Fruit fly (Drosophila melanogaster) whole organism, prepupa: ENCODE measurements around the gene Gpdh1.

Experiments used
- CG10631 ChIP-seq: fragments of 200-800 bp; sonication (Bioruptor generic); optimal IDR thresholded peaks from 2 replicates; lab custom pipeline; 2016; ENCODE audit warnings: missing biosample characterization, missing genetic modification characterization
- CG11294 ChIP-seq: fragments of 200-800 bp; sonication (Bioruptor generic); IDR thresholded peaks from 2 replicates; pipeline ENCODE4 v1.3.6; 2022; ENCODE audit warnings: missing biosample characterization, missing genetic modification characterization
- CG15336 ChIP-seq: fragments of 200-800 bp; sonication (Bioruptor generic); IDR thresholded peaks from 2 replicates; pipeline ENCODE4 v1.3.6; 2022; ENCODE audit warnings: missing biosample characterization, missing genetic modification characterization
- CG3919 ChIP-seq: fragments of 200-800 bp; sonication (Bioruptor generic); optimal IDR thresholded peaks from 3 replicates; lab custom pipeline; 2016; ENCODE audit warnings: missing biosample characterization, missing genetic modification characterization
- CG4318 ChIP-seq: fragments of 200-800 bp; sonication (Bioruptor generic); optimal IDR thresholded peaks from 3 replicates; lab custom pipeline; 2017; ENCODE audit warnings: missing biosample characterization, mild to moderate bottlenecking, missing genetic modification characterization
- CG6163 ChIP-seq: fragments of 200-800 bp; sonication (Bioruptor generic); IDR thresholded peaks from 3 replicates; pipeline ENCODE4 v1.3.6; 2022; ENCODE audit warnings: missing biosample characterization, missing genetic modification characterization
- CG8319 ChIP-seq: fragments of 200-800 bp; sonication (Bioruptor generic); optimal IDR thresholded peaks from 3 replicates; lab custom pipeline; 2016; ENCODE audit warnings: missing biosample characterization, missing genetic modification characterization
- CG9139 ChIP-seq: fragments of 200-800 bp; sonication (Bioruptor generic); optimal IDR thresholded peaks from 3 replicates; lab custom pipeline; 2017; ENCODE audit warnings: missing biosample characterization, mild to moderate bottlenecking, missing genetic modification characterization
- Eip78C ChIP-seq: fragments of 200-800 bp; sonication (Bioruptor generic); peaks from one replicate; lab custom pipeline; 2016; ENCODE audit warnings: missing biosample characterization, missing genetic modification characterization
- Lpt ChIP-seq: fragments of 200-800 bp; sonication (Bioruptor generic); optimal IDR thresholded peaks from 3 replicates; lab custom pipeline; 2016; ENCODE audit warnings: missing biosample characterization, missing genetic modification characterization
- dac ChIP-seq: fragments of 200-800 bp; sonication (Bioruptor generic); optimal IDR thresholded peaks from 2 replicates; lab custom pipeline; 2017; ENCODE audit warnings: missing biosample characterization, mild to moderate bottlenecking, missing genetic modification characterization
- fd59A ChIP-seq: fragments of 200-800 bp; sonication (Bioruptor generic); optimal IDR thresholded peaks from 2 replicates; lab custom pipeline; 2017; ENCODE audit warnings: missing biosample characterization, mild to moderate bottlenecking, missing genetic modification characterization, missing genetic modification reagents
- svp ChIP-seq: fragments of 200-800 bp; sonication (Bioruptor generic); peaks from one replicate; lab custom pipeline; 2016; ENCODE audit warnings: missing biosample characterization, missing genetic modification characterization
- topi ChIP-seq: fragments of 200-800 bp; sonication (Bioruptor generic); optimal IDR thresholded peaks from 3 replicates; lab custom pipeline; 2016; ENCODE audit warnings: missing biosample characterization, missing genetic modification characterization

dm6 chr2L:5894533-5894932, 48.9 kb upstream of the Gpdh1 start:
- no peak for TF ChIP-seq svp
- TF ChIP-seq fd59A (GFP tag; lab: Kevin White, UChicago) = no peak
- TF ChIP-seq topi (GFP tag; lab: Kevin White, UChicago) = no peak
- TF ChIP-seq CG11294 (GFP tag; lab: Robert Waterston, UW) = no peak
- no peak for TF ChIP-seq CG8319 (GFP tag; lab: Kevin White, UChicago)
- no peak for TF ChIP-seq CG4318 (GFP tag; lab: Kevin White, UChicago)
- TF ChIP-seq CG9139 = no peak
- no peak for TF ChIP-seq Lpt (GFP tag; lab: Kevin White, UChicago)
- TF ChIP-seq CG15336 (GFP tag; lab: Robert Waterston, UW) = no peak
- no peak for TF ChIP-seq Eip78C (GFP tag; lab: Kevin White, UChicago)
- TF ChIP-seq CG6163 (GFP tag; lab: Robert Waterston, UW) = no peak
- no peak for TF ChIP-seq CG10631 (GFP tag; lab: Kevin White, UChicago)
- no peak for TF ChIP-seq CG3919 (GFP tag; lab: Kevin White, UChicago)
- TF ChIP-seq dac (GFP tag; lab: Kevin White, UChicago) = no peak
